Worm (Caenorhabditis elegans) whole organism, mixed stage, embryonic: Measurements from ENCODE around the gene F40G9.19.

Source experiments
- nhr-237 ChIP-seq: fragments of 150-350 bp; optimal IDR thresholded peaks from 2 replicates; lab custom pipeline; 2014; ENCODE audit warnings: missing biosample characterization, missing genetic modification characterization
- snpc-4 ChIP-seq: fragments of 150-350 bp; optimal IDR thresholded peaks from 2 replicates; lab custom pipeline; 2014; ENCODE audit warnings: missing biosample characterization, missing genetic modification characterization
- unc-120 ChIP-seq: sonication (generic microtip); optimal IDR thresholded peaks from 2 replicates; lab custom pipeline; 2017; ENCODE audit warnings: missing genetic modification characterization, missing compliant biosample characterization; ENCODE audit not compliant: poor library complexity, severe bottlenecking
- unc-39 ChIP-seq: fragments of 150-350 bp; optimal IDR thresholded peaks from 2 replicates; lab custom pipeline; 2014; ENCODE audit warnings: missing biosample characterization, missing genetic modification characterization
- ztf-11 ChIP-seq: fragments of 150-350 bp; optimal IDR thresholded peaks from 2 replicates; lab custom pipeline; 2014; ENCODE audit warnings: missing biosample characterization, missing genetic modification characterization

ce11 chrIII:183072-183471 is 9.5 kb downstream of the F40G9.19 start:
- TF ChIP-seq ztf-11 (tag; lab: Kevin White, UChicago) (no peak), snpc-4 (no peak), unc-39 (tag; lab: Kevin White, UChicago) (no peak), unc-120 (tag; lab: Kevin White, UChicago) (no peak), nhr-237 (no peak)
